Fruit fly (Drosophila melanogaster) whole organism, wandering third instar larva: Measurements from ENCODE around the gene CG4783.
A peak's percentile ranks its signal among the peaks of the same experiment; 100 is the strongest.

ENCODE experiments used
- CG32264 ChIP-seq: fragments of 200-800 bp; sonication (Bioruptor generic); optimal IDR thresholded peaks from 2 replicates; lab custom pipeline; 2016; ENCODE audit warnings: missing biosample characterization, missing genetic modification characterization
- CG9705 ChIP-seq: fragments of 200-800 bp; sonication (Bioruptor generic); optimal IDR thresholded peaks from 2 replicates; lab custom pipeline; 2018; ENCODE audit warnings: missing biosample characterization, mild to moderate bottlenecking, missing genetic modification characterization
- Dfd ChIP-seq: fragments of >200 bp; optimal IDR thresholded peaks from 2 replicates; lab custom pipeline; 2017; ENCODE audit warnings: missing biosample characterization, missing genetic modification characterization
- Dif ChIP-seq: fragments of 200-275, 200-300 bp; sonication (Bioruptor generic); optimal IDR thresholded peaks from 2 replicates; lab custom pipeline; 2018; ENCODE audit warnings: missing biosample characterization, missing genetic modification characterization; ENCODE audit not compliant: partially characterized antibody
- HLH106 ChIP-seq: fragments of 200-800 bp; optimal IDR thresholded peaks from 3 replicates; lab custom pipeline; 2019; ENCODE audit warnings: missing biosample characterization, mild to moderate bottlenecking, missing genetic modification characterization, moderate library complexity
- Hnf4 ChIP-seq: fragments of 200-800 bp; sonication (Bioruptor generic); optimal IDR thresholded peaks from 2 replicates; lab custom pipeline; 2016; ENCODE audit warnings: missing biosample characterization, mild to moderate bottlenecking, missing genetic modification characterization
- Hr78 ChIP-seq: fragments of >200 bp; optimal IDR thresholded peaks from 2 replicates; lab custom pipeline; 2017; ENCODE audit warnings: missing biosample characterization, missing genetic modification characterization
- Hr83 ChIP-seq: fragments of 200-300 bp; sonication (Bioruptor generic); optimal IDR thresholded peaks from 2 replicates; lab custom pipeline; 2016; ENCODE audit warnings: missing biosample characterization, mild to moderate bottlenecking, missing genetic modification characterization, moderate library complexity; ENCODE audit not compliant: poor library complexity, severe bottlenecking
- Mio ChIP-seq: sonication (Bioruptor generic); optimal IDR thresholded peaks from 2 replicates; lab custom pipeline; 2016; ENCODE audit warnings: missing biosample characterization, missing genetic modification characterization
- Myc ChIP-seq: fragments of >200 bp; optimal IDR thresholded peaks from 2 replicates; lab custom pipeline; 2017
- N ChIP-seq: fragments of >200 bp; optimal IDR thresholded peaks from 2 replicates; lab custom pipeline; 2018; ENCODE audit warnings: missing biosample characterization, missing external identifiers, missing genetic modification characterization
- OdsH ChIP-seq: fragments of 200-800 bp; sonication (Bioruptor generic); optimal IDR thresholded peaks from 2 replicates; lab custom pipeline; 2016; ENCODE audit warnings: missing biosample characterization, mild to moderate bottlenecking, missing genetic modification characterization
- Sp1 ChIP-seq: fragments of 200-800 bp; sonication (Bioruptor generic); optimal IDR thresholded peaks from 3 replicates; lab custom pipeline; 2019; ENCODE audit warnings: missing biosample characterization, mild to moderate bottlenecking, missing genetic modification characterization, moderate library complexity
- Vsx2 ChIP-seq: fragments of 200-300, 225-300 bp; sonication (Bioruptor generic); optimal IDR thresholded peaks from 2 replicates; lab custom pipeline; 2018; ENCODE audit warnings: missing biosample characterization, missing genetic modification characterization; ENCODE audit not compliant: partially characterized antibody
- br ChIP-seq: fragments of 200-800 bp; sonication (Bioruptor generic); optimal IDR thresholded peaks from 2 replicates; lab custom pipeline; 2016; ENCODE audit warnings: missing biosample characterization, missing genetic modification characterization
- dmrt93B ChIP-seq: fragments of 200-800 bp; sonication (Bioruptor generic); optimal IDR thresholded peaks from 2 replicates; lab custom pipeline; 2018; ENCODE audit warnings: missing biosample characterization, mild to moderate bottlenecking, missing genetic modification characterization
- dsf ChIP-seq: sonication (Bioruptor generic); optimal IDR thresholded peaks from 2 replicates; lab custom pipeline; 2016; ENCODE audit warnings: missing biosample characterization, missing genetic modification characterization, borderline replicate concordance
- foxo ChIP-seq, 2 experiments: fragments of 200-800 bp; sonication (Bioruptor generic); optimal IDR thresholded peaks; 2 replicates in 1 of 2; 3 replicates in 1 of 2; lab custom pipeline; 2016 to 2017; ENCODE audit warnings: missing biosample characterization in 2 of 2, missing genetic modification characterization in 2 of 2
- h ChIP-seq: fragments of 200-800 bp; sonication (Bioruptor generic); optimal IDR thresholded peaks from 3 replicates; lab custom pipeline; 2016; ENCODE audit warnings: missing biosample characterization, mild to moderate bottlenecking, missing genetic modification characterization
- jim ChIP-seq: fragments of 175-275, 200-325 bp; sonication (Bioruptor generic); optimal IDR thresholded peaks from 2 replicates; lab custom pipeline; 2016; ENCODE audit warnings: missing biosample characterization, mild to moderate bottlenecking, missing genetic modification characterization
- lola ChIP-seq: fragments of >200 bp; optimal IDR thresholded peaks from 2 replicates; lab custom pipeline; 2017; ENCODE audit warnings: missing biosample characterization, missing genetic modification characterization
- pan ChIP-seq: fragments of >200 bp; optimal IDR thresholded peaks from 2 replicates; lab custom pipeline; 2017
- psq ChIP-seq: fragments of 200-800 bp; sonication (Bioruptor generic); optimal IDR thresholded peaks from 3 replicates; lab custom pipeline; 2017; ENCODE audit warnings: missing biosample characterization, mild to moderate bottlenecking, missing genetic modification characterization, moderate library complexity
- rgr ChIP-seq: fragments of 200-800 bp; sonication (Bioruptor generic); optimal IDR thresholded peaks from 3 replicates; lab custom pipeline; 2016; ENCODE audit warnings: missing biosample characterization, mild to moderate bottlenecking, missing genetic modification characterization
- sage ChIP-seq: fragments of 200-800 bp; sonication (Bioruptor generic); optimal IDR thresholded peaks from 2 replicates; lab custom pipeline; 2016; ENCODE audit warnings: missing biosample characterization, mild to moderate bottlenecking, missing genetic modification characterization
- sv ChIP-seq: fragments of 200-800 bp; sonication (Bioruptor generic); optimal IDR thresholded peaks from 3 replicates; lab custom pipeline; 2016; ENCODE audit warnings: missing biosample characterization, missing genetic modification characterization
- woc ChIP-seq: sonication (Bioruptor generic); optimal IDR thresholded peaks from 2 replicates; lab custom pipeline; 2016; ENCODE audit warnings: missing biosample characterization, mild to moderate bottlenecking, missing genetic modification characterization

The CG4783 gene

dm6 chr3R:19924331-19924730, 23.9 kb upstream of the CG4783 start:
- TF ChIP-seq h (GFP tag; lab: Kevin White, UChicago) (peak; percentile 50), dsf (GFP tag; lab: Kevin White, UChicago) (no peak), pan (lab: Kevin White, UChicago) (no peak), Hnf4 (GFP tag; lab: Kevin White, UChicago) (no peak), rgr (GFP tag; lab: Kevin White, UChicago) (peak; percentile 65), Hr83 (GFP tag; lab: Kevin White, UChicago) (peak; percentile 38), dmrt93B (no peak), N (GFP tag; lab: Kevin White, UChicago) (no peak), OdsH (no peak), Hr78 (GFP tag; lab: Kevin White, UChicago) (no peak), br (GFP tag; lab: Kevin White, UChicago) (peak; percentile 34)
- TF ChIP-seq, all 38 proteins: peak for 4

- TF ChIP-seq sage (GFP tag; lab: Kevin White, UChicago) = no peak
- no peak for TF ChIP-seq lola (GFP tag; lab: Kevin White, UChicago)
- TF ChIP-seq woc (GFP tag; lab: Kevin White, UChicago) = no peak
- no peak for TF ChIP-seq N (GFP tag; lab: Kevin White, UChicago)
- TF ChIP-seq h (GFP tag; lab: Kevin White, UChicago) = no peak
- TF ChIP-seq Sp1 (GFP tag; lab: Kevin White, UChicago) = no peak
- TF ChIP-seq Myc (lab: Kevin White, UChicago) = no peak
- TF ChIP-seq HLH106 (tag; lab: Kevin White, UChicago) = no peak
- TF ChIP-seq Mio (GFP tag; lab: Kevin White, UChicago) = no peak
- TF ChIP-seq CG9705 (GFP tag; lab: Kevin White, UChicago) = no peak
- no peak for TF ChIP-seq jim (GFP tag; lab: Kevin White, UChicago)
- TF ChIP-seq Hr78 (GFP tag; lab: Kevin White, UChicago) = no peak
These were observed 23.0 kb upstream of the CG4783 start, which contains the start of gene CG4462 for dm6 chr3R:19925271-19925670. Gene CG4462, minus strand, starts transcription at chr3R:19925371.

dm6 chr3R:19928544-19928943, 19.7 kb upstream of the CG4783 start, which contains the start of gene CG4459:
Gene CG4459, minus strand, starts transcription at chr3R:19928644.
- no peak for TF ChIP-seq Mio (GFP tag; lab: Kevin White, UChicago)
- no peak for TF ChIP-seq sv (GFP tag; lab: Kevin White, UChicago)
- no peak for TF ChIP-seq Vsx2 (GFP tag; lab: Kevin White, UChicago)
- TF ChIP-seq Hnf4 (GFP tag; lab: Kevin White, UChicago) = no peak
- TF ChIP-seq pan (lab: Kevin White, UChicago) = no peak
- TF ChIP-seq dsf (GFP tag; lab: Kevin White, UChicago) = no peak
- no peak for TF ChIP-seq dmrt93B

dm6 chr3R:19930913-19931706, 17.1 kb upstream of the CG4783 start:
- TF ChIP-seq Mio (GFP tag; lab: Kevin White, UChicago) (no peak), rgr (GFP tag; lab: Kevin White, UChicago) (no peak), dmrt93B (no peak), CG32264 (no peak), br (GFP tag; lab: Kevin White, UChicago) (no peak), foxo (GFP tag; optimal IDR thresholded peaks at IDR 0.05; lab: Kevin White, UChicago) (no peak), sv (GFP tag; lab: Kevin White, UChicago) (no peak), psq (GFP tag; lab: Kevin White, UChicago) (no peak)

dm6 chr3R:19932169-19932568, 16.1 kb upstream of the CG4783 start:
- peak; percentile 95 for TF ChIP-seq Dfd (GFP tag; lab: Kevin White, UChicago)
- no peak for TF ChIP-seq Dif
- TF ChIP-seq, all 38 proteins: peak for 1
